Worm (Caenorhabditis elegans) whole organism, mixed stage, embryonic: Measurements from ENCODE around the gene str-206.

ENCODE experiments used
- ceh-43 ChIP-seq: fragments of 200-800 bp; sonication (Bioruptor generic); optimal IDR thresholded peaks from 2 replicates; lab custom pipeline; 2018; ENCODE audit warnings: mild to moderate bottlenecking, missing genetic modification characterization, moderate library complexity, missing compliant biosample characterization
- ceh-83 ChIP-seq: fragments of 200-800 bp; sonication (Bioruptor generic); optimal IDR thresholded peaks from 2 replicates; lab custom pipeline; 2018; ENCODE audit warnings: mild to moderate bottlenecking, missing genetic modification characterization, missing compliant biosample characterization
- cnd-1 ChIP-seq: fragments of 200-800 bp; sonication (Bioruptor generic); optimal IDR thresholded peaks from 2 replicates; lab custom pipeline; 2018; ENCODE audit warnings: mild to moderate bottlenecking, missing genetic modification characterization, missing compliant biosample characterization
- drap-1 ChIP-seq: fragments of 200-800 bp; sonication (Bioruptor generic); optimal IDR thresholded peaks from 3 replicates; lab custom pipeline; 2018; ENCODE audit warnings: mild to moderate bottlenecking, missing genetic modification characterization, missing compliant biosample characterization
- elt-1 ChIP-seq: sonication (generic microtip); optimal IDR thresholded peaks from 2 replicates; lab custom pipeline; 2017; ENCODE audit warnings: missing genetic modification characterization, mild to moderate bottlenecking, missing compliant biosample characterization, antibody characterized with exemption, moderate library complexity, borderline replicate concordance; ENCODE audit not compliant: insufficient read depth
- elt-3 ChIP-seq: fragments of 150-350 bp; optimal IDR thresholded peaks from 2 replicates; lab custom pipeline; 2014; ENCODE audit warnings: missing biosample characterization, missing genetic modification characterization
- hlh-1 ChIP-seq: fragments of 150-350 bp; optimal IDR thresholded peaks from 2 replicates; lab custom pipeline; 2014; ENCODE audit warnings: missing biosample characterization, missing genetic modification reagents, missing genetic modification characterization
- lin-13 ChIP-seq: fragments of 150-350 bp; optimal IDR thresholded peaks from 2 replicates; lab custom pipeline; 2014; ENCODE audit warnings: missing biosample characterization, missing genetic modification characterization
- mab-5 ChIP-seq: fragments of 150-350 bp; optimal IDR thresholded peaks from 2 replicates; lab custom pipeline; 2014; ENCODE audit warnings: missing biosample characterization, missing genetic modification characterization
- mep-1 ChIP-seq: fragments of 150-350 bp; optimal IDR thresholded peaks from 2 replicates; lab custom pipeline; 2017; ENCODE audit warnings: missing biosample characterization, missing genetic modification reagents, missing genetic modification characterization, inconsistent platforms
- nhr-12 ChIP-seq: fragments of 150-350 bp; optimal IDR thresholded peaks from 2 replicates; lab custom pipeline; 2014; ENCODE audit warnings: missing biosample characterization, missing genetic modification characterization
- sptf-1 ChIP-seq: sonication (generic microtip); optimal IDR thresholded peaks from 2 replicates; lab custom pipeline; 2017; ENCODE audit warnings: mild to moderate bottlenecking, missing genetic modification characterization, moderate library complexity, missing compliant biosample characterization
- unc-39 ChIP-seq: fragments of 150-350 bp; optimal IDR thresholded peaks from 2 replicates; lab custom pipeline; 2014; ENCODE audit warnings: missing biosample characterization, missing genetic modification characterization

DNA sequence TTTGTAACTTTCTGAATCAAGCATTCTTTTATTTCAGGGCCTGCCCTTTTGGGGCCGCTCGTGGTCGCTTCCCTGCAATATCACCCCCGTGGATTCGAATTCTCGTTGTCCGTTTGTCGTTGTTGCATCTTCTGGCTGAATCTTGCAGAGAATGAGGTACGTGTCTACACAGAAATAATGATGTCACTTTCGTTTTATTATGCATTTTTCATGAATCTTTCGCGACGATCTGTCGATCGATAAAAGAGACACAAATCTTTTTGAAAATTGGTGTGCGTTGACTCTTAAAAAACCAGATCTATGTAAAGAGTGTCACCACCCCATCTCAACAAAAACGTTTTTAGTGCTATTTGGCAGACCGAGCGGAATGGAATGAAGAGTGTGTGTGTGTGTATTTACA lies 31.2 kb downstream of the str-206 start:
- TF ChIP-seq cnd-1 (no peak), mab-5 (tag; lab: Kevin White, UChicago) (no peak), lin-13 (no peak), mep-1 (tag; lab: Kevin White, UChicago) (no peak), sptf-1 (no peak), nhr-12 (tag; lab: Kevin White, UChicago) (no peak), drap-1 (GFP tag; lab: Kevin White, UChicago) (no peak), elt-3 (tag; lab: Kevin White, UChicago) (no peak), ceh-83 (GFP tag; lab: Kevin White, UChicago) (no peak), ceh-43 (GFP tag; lab: Kevin White, UChicago) (no peak), unc-39 (no peak), elt-1 (no peak), hlh-1 (tag; lab: Kevin White, UChicago) (no peak)
